Fruit fly (Drosophila melanogaster): Measurements from ENCODE around the gene CG14194.
A peak's percentile ranks its signal among the peaks of the same experiment; 100 is the strongest.

The CG14194 gene

DNA sequence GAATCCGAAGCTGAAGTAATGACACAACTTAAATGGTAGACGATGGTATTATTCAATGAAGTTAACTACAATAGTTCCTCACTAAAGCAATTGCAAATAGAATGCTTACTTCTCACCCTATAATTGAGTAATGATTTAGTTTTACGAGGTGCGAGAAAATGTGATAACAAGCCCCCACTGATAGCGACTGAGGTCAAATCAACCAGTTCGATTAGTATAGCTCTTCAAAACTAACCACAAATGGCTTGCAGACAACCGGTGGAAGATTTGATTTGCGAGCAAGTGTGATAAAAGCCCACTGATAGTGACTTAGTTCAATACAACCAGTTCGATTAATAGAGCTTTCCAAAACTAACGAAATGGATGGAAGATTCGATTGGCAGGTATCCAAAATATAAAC, 46.0 kb downstream of the CG14194 start:
- TF ChIP-seq tai (GFP tag; optimal IDR thresholded peaks at IDR 0.05) (no peak), lola (GFP tag; optimal IDR thresholded peaks at IDR 0.05) (no peak), Myc (optimal IDR thresholded peaks at IDR 0.05) (no peak), dl (GFP tag; optimal IDR thresholded peaks at IDR 0.05; ENCODE audit: insufficient read depth in 1 of 2, partially characterized antibody in 2 of 2) (no peak), Hr78 (GFP tag; optimal IDR thresholded peaks at IDR 0.05) (no peak), sv (GFP tag; optimal IDR thresholded peaks at IDR 0.05) (no peak), HLH106 (tag; optimal IDR thresholded peaks at IDR 0.05) (no peak), br (GFP tag; optimal IDR thresholded peaks at IDR 0.05) (no peak), dsf (GFP tag; optimal IDR thresholded peaks at IDR 0.05; ENCODE audit: borderline replicate concordance) (no peak), dmrt93B (GFP tag; optimal IDR thresholded peaks at IDR 0.05) (no peak), Hnf4 (GFP tag; optimal IDR thresholded peaks at IDR 0.05) (no peak), CG9705 (GFP tag; optimal IDR thresholded peaks at IDR 0.05) (no peak), woc (GFP tag; optimal IDR thresholded peaks at IDR 0.05) (no peak), sage (GFP tag; optimal IDR thresholded peaks at IDR 0.05) (no peak), N (GFP tag; optimal IDR thresholded peaks at IDR 0.05) (no peak), OdsH (GFP tag; optimal IDR thresholded peaks at IDR 0.05) (no peak)

DNA sequence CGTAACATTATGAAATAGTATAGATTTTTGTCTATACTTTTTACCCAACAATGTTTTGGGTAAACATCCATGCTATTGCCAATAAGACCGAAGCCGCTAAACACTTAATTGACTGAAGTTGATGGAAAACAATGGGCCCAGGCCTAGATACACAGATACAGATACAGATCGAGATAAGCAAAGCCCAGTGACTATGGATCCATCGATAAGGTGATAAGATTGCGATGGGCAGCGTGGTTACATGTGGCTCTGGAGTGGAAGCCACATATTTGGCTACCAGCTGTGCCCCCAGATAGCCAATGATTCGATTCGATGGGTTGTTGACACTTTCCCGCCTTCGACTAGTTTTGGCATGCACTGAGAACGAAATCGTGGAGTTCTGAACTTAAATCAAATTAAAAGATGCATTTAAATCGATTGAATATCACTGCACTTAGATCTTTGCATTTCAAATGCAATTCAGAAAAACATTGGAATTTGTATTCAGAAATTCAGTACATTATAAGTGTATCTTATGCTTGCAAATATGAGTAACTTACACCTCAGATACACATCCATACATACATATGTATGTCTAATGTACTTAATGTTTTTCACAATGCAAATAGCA, 47.0 kb downstream of the CG14194 start:
- no peak for TF ChIP-seq jim (GFP tag; optimal IDR thresholded peaks at IDR 0.05)
- no peak for TF ChIP-seq Rel (GFP tag; optimal IDR thresholded peaks at IDR 0.05)
- no peak for TF ChIP-seq Rel (tag; optimal IDR thresholded peaks at IDR 0.05)
- TF ChIP-seq dsf (GFP tag; optimal IDR thresholded peaks at IDR 0.05; ENCODE audit: borderline replicate concordance) = no peak
- TF ChIP-seq sv (GFP tag; optimal IDR thresholded peaks at IDR 0.05) = no peak
- TF ChIP-seq Sp1 (GFP tag; optimal IDR thresholded peaks at IDR 0.05) = no peak
- TF ChIP-seq Hr78 (GFP tag; optimal IDR thresholded peaks at IDR 0.05) = no peak
- no peak for TF ChIP-seq dl (GFP tag; optimal IDR thresholded peaks at IDR 0.05; ENCODE audit: insufficient read depth in 1 of 2, partially characterized antibody in 2 of 2)
- TF ChIP-seq Hnf4 (GFP tag; optimal IDR thresholded peaks at IDR 0.05) = no peak
- TF ChIP-seq pan (optimal IDR thresholded peaks at IDR 0.05) = no peak
- TF ChIP-seq GATAd (GFP tag; optimal IDR thresholded peaks at IDR 0.05) = no peak

DNA sequence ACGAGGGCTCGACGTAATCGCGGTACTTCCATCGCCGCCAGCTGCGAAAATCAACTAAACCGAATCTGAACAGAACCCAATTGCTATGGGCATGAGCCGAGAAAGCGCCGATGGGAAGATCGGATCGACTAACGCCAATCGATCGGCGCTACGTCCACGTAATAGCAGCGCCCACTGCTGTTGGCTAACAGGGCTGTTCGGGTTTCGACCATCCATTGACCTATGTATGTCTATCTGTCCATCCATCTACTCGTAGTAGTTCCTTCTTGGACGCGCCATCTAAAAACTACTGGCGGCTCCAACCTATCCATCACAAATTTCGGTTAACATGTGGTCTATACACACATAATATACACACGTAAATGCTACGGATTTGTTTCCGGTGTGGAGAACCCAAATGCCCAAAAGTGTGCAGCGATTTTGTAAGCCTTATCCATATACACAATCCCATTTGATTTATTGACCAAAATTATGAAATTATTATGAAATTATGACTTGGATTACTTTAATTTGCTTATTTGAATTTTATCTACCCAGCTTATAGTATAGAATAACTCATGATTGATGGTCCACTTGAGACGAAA, 48.5 kb downstream of the CG14194 start, which contains the start of gene CG14196:
Gene CG14196, minus strand, starts transcription at position 51 of the 584 bp plus-strand sequence.
- no peak for TF ChIP-seq GATAd (GFP tag; optimal IDR thresholded peaks at IDR 0.05)
- peak in 1 of 2 experiments; percentile 1 for TF ChIP-seq foxo (GFP tag; optimal IDR thresholded peaks at IDR 0.05)

DNA sequence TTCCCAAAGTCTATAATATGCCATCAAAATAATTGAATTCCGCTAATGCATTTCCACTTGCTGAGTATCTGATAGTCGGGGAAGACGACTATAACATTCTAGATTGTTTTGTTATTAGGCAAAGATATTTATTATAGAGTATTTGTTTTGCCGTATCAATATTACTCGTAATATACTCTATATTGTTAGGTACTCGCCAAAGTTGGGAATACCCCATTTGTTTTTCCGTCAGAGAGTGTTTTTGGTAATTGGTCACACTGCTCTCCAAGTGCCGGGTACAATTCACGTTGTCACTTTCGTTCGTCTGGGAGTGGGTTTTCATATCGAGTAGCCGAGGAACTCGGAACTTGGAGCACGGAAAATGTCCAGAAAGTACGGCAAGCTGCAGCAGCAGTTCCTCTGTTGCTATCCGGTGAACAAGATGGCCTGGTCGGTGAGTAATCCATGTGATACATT, 50.1 kb downstream of the CG14194 start, which contains the start of gene CG7889:
Gene CG7889, plus strand, starts transcription at position 253 of the 456 bp plus-strand sequence.
- peak in 1 of 2 experiments; percentile 49 for TF ChIP-seq foxo (GFP tag; optimal IDR thresholded peaks at IDR 0.05)
- TF ChIP-seq br (GFP tag; optimal IDR thresholded peaks at IDR 0.05) = no peak
- TF ChIP-seq Rel (GFP tag; optimal IDR thresholded peaks at IDR 0.05) = no peak
- TF ChIP-seq Rel (tag; optimal IDR thresholded peaks at IDR 0.05) = peak; percentile 78
- TF ChIP-seq fru (GFP tag; optimal IDR thresholded peaks at IDR 0.05) = peak; percentile 13
- no peak for TF ChIP-seq dl (GFP tag; optimal IDR thresholded peaks at IDR 0.05; ENCODE audit: insufficient read depth in 1 of 2, partially characterized antibody in 2 of 2)
- no peak for TF ChIP-seq sage (GFP tag; optimal IDR thresholded peaks at IDR 0.05)
- peak; percentile 44 for TF ChIP-seq h (GFP tag; optimal IDR thresholded peaks at IDR 0.05)
- TF ChIP-seq HLH106 (tag; optimal IDR thresholded peaks at IDR 0.05) = peak; percentile 51
- TF ChIP-seq usp (GFP tag; optimal IDR thresholded peaks at IDR 0.05) = no peak
- TF ChIP-seq CrebA (GFP tag; optimal IDR thresholded peaks at IDR 0.05; ENCODE audit: borderline replicate concordance) = no peak
- peak; percentile 0 for TF ChIP-seq Myc (optimal IDR thresholded peaks at IDR 0.05)
- no peak for TF ChIP-seq psq (GFP tag; optimal IDR thresholded peaks at IDR 0.05)
- TF ChIP-seq Hr83 (GFP tag; optimal IDR thresholded peaks at IDR 0.05; ENCODE audit: poor library complexity, severe bottlenecking) = no peak
- TF ChIP-seq Sp1 (GFP tag; optimal IDR thresholded peaks at IDR 0.05) = no peak
- TF ChIP-seq jim (GFP tag; optimal IDR thresholded peaks at IDR 0.05) = no peak
- TF ChIP-seq rgr (GFP tag; optimal IDR thresholded peaks at IDR 0.05) = peak; percentile 17
- TF ChIP-seq woc (GFP tag; optimal IDR thresholded peaks at IDR 0.05) = peak; percentile 38
- TF ChIP-seq pan (optimal IDR thresholded peaks at IDR 0.05) = no peak
- no peak for TF ChIP-seq Vsx2 (GFP tag; optimal IDR thresholded peaks at IDR 0.05; ENCODE audit: partially characterized antibody)

All from whole organism, wandering third instar larva.